Fruit fly (Drosophila melanogaster) Kc167 (cell line): Measurements from ENCODE around the gene hale.

ENCODE experiments used
- Sin3A ChIP-seq: fragments of >200 bp; optimal IDR thresholded peaks from 2 replicates; lab custom pipeline; 2018; ENCODE audit warnings: missing external identifiers
- h ChIP-seq: fragments of >200 bp; optimal IDR thresholded peaks from 3 replicates; lab custom pipeline; 2018; ENCODE audit warnings: missing external identifiers
- insv ChIP-seq: fragments of >200 bp; optimal IDR thresholded peaks from 3 replicates; lab custom pipeline; 2018; ENCODE audit warnings: missing external identifiers
- psq ChIP-seq: fragments of >200 bp; optimal IDR thresholded peaks from 2 replicates; lab custom pipeline; 2017; ENCODE audit warnings: missing external identifiers
- ttk ChIP-seq: sonication (Bioruptor generic); optimal IDR thresholded peaks from 2 replicates; lab custom pipeline; 2017; ENCODE audit warnings: missing external identifiers

dm6 chr3L:19951035-19951434 lies 34.6 kb downstream of the hale start, which contains the start of gene CG32219:
- TF ChIP-seq psq (no peak), Sin3A (lab: Kevin White, UChicago) (no peak), h (lab: Kevin White, UChicago) (no peak), ttk (no peak), insv (lab: Kevin White, UChicago) (no peak)
